Fruit fly (Drosophila melanogaster) S2 (cell line): Measurements from ENCODE around the gene CG13685.

Source experiments
- CG8478 ChIP-seq: fragments of >200 bp; optimal IDR thresholded peaks from 2 replicates; lab custom pipeline; 2018
- CTCF ChIP-seq, 2 experiments: fragments of >200 bp; optimal IDR thresholded peaks; 2 replicates each; lab custom pipeline; 2018

CG13685 gene

dm6 chr3L:7759835-7760780 is 13.0 kb downstream of the CG13685 start, which contains the start of gene Hn:
Gene Hn, plus strand, starts transcription at chr3L:7760453.
- TF ChIP-seq CTCF (optimal IDR thresholded peaks at IDR 0.05; lab: Kevin White, UChicago) (no peak), CG8478 (lab: Kevin White, UChicago) (no peak)

DNA sequence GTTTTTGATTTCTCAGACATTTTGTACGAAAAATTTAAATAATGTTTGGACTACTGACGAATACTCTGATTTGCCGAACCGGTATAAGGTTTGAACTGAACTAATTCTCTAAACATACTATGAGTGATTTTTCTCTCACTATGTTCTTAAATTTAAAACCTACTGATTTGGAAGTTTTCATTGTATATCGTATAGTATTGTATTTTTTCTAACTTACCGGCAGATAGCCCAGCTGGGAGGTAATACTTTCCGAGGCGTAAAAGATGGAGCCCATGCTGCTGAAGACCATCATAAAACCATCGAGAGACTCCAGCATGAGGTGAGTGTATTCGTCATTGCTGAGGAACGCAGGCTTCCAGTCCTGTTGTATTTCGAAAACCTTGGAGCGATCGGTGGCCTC is 21.1 kb downstream of the CG13685 start, which contains the start of gene CG32371:
CG32371 (minus strand) TSS at position 101 of the 400 bp plus-strand sequence.
- no peak for TF ChIP-seq CTCF (optimal IDR thresholded peaks at IDR 0.05; lab: Kevin White, UChicago)
- no peak for TF ChIP-seq CG8478 (lab: Kevin White, UChicago)

- TF ChIP-seq CG8478 (lab: Kevin White, UChicago) (no peak), CTCF (optimal IDR thresholded peaks at IDR 0.05; lab: Kevin White, UChicago) (no peak)
These were observed 25.1 kb downstream of the CG13685 start for dm6 chr3L:7772160-7772798.

- TF ChIP-seq CTCF (optimal IDR thresholded peaks at IDR 0.05; lab: Kevin White, UChicago) (no peak), CG8478 (lab: Kevin White, UChicago) (no peak)
These were observed 26.4 kb downstream of the CG13685 start for dm6 chr3L:7773529-7773928.

DNA sequence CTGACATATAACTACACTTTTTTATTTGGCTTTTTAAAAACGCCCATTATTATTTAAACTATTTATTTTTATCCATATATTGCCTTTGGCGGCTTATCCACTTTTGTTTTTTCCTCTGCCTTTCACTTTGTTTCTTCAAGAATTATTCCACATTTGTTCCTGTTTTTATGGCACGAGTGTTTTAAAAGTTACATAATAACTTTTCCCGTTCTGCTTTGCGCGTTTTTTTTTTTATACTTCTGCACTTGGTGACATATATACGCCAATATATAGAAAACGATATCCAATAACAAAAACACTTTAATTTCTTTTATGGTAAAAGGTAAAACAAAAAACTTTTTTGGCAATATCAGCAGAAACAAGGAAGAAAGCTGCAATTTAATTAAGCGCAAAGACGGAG is 27.6 kb downstream of the CG13685 start:
- no peak for TF ChIP-seq CTCF (optimal IDR thresholded peaks at IDR 0.05; lab: Kevin White, UChicago)
- TF ChIP-seq CG8478 (lab: Kevin White, UChicago), result no peak

DNA sequence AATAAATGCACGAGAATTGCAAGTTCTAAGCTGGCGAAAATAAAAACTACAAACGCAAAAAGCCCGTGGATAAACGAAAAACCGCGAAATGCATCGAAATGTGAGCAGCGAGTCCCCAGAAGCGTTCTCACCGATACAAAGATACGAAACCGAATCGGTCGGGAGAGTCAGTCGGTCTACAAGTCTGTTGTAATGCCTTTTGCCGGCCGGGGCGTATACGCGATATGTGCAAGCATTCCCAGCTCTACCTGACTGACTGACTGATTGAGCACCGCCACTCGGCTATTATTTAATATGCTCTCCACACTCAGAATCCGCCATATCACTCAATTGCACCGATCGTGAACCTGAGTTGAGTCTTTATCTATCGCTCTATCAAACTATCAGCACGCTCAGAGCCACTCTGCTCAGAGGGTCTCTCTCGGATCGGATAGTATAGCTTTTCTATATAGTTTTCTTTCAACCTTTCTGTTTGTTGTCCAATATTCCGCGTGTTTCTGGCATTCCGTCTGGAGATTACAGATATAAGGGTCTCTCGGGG is 28.3 kb downstream of the CG13685 start, which contains the start of gene Clk:
Clk (minus strand) TSS at position 239 of the 541 bp plus-strand sequence.
- TF ChIP-seq CG8478 (lab: Kevin White, UChicago) (no peak), CTCF (optimal IDR thresholded peaks at IDR 0.05; lab: Kevin White, UChicago) (no peak)

dm6 chr3L:7781353-7782050 is 34.4 kb downstream of the CG13685 start:
- TF ChIP-seq CTCF (optimal IDR thresholded peaks at IDR 0.05; lab: Kevin White, UChicago) (no peak), CG8478 (lab: Kevin White, UChicago) (no peak)

DNA sequence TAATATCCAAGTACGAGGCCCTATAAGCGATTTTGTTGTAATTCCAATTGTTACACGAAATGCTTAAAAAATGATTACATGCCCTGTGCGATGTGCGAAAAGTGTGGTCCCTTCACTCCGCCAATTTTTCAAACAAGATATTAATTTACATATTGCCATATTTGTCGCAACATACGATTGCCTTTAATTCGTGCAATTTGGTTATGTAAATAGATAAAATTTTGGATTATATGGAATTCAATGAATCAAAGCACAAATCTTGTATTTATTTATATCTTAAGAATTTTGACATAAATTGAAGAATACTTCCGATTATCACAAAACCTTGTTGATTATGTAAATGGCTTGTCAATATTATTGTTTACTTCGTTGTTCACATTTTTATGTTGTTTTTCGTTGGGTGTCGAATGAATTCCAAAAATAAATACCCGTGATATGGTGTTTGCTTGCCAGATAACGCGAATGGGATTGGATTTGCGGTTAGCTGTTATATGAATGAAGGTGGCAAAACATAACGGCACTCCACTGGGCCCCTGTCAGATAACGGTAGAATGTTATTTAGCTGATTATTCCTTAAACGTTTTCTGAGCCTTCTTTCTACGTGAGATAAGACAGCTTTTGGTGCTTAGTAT is 35.0 kb downstream of the CG13685 start:
- TF ChIP-seq CTCF (optimal IDR thresholded peaks at IDR 0.05; lab: Kevin White, UChicago) (no peak), CG8478 (lab: Kevin White, UChicago) (no peak)

DNA sequence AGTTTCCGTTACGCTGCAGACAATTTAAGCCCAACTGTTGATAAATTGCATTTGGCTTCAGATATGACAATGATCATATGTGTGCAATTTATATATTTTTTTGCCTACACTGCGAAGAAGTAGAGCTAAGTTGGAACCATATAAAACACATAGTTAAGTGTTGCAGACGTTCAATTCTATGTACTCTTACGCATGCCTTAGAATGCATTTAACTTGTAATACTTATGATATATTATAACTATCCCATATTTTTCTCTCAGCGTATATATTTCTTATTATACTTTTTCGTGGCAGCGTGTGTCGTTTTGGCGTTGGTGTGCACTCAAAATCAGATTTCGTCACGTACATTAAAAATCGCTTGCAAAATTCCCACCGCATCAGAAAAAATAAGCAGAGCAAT is 36.2 kb downstream of the CG13685 start:
- no peak for TF ChIP-seq CG8478 (lab: Kevin White, UChicago)
- no peak for TF ChIP-seq CTCF (optimal IDR thresholded peaks at IDR 0.05; lab: Kevin White, UChicago)

dm6 chr3L:7786263-7786662 is 39.1 kb downstream of the CG13685 start:
- TF ChIP-seq CTCF (optimal IDR thresholded peaks at IDR 0.05; lab: Kevin White, UChicago) (no peak), CG8478 (lab: Kevin White, UChicago) (no peak)

dm6 chr3L:7786989-7787388 is 39.8 kb downstream of the CG13685 start:
- TF ChIP-seq CG8478 (lab: Kevin White, UChicago) (no peak), CTCF (optimal IDR thresholded peaks at IDR 0.05; lab: Kevin White, UChicago) (no peak)

- TF ChIP-seq CTCF (optimal IDR thresholded peaks at IDR 0.05; lab: Kevin White, UChicago) (no peak), CG8478 (lab: Kevin White, UChicago) (no peak)
These were observed 40.8 kb downstream of the CG13685 start for dm6 chr3L:7787788-7788406.

DNA sequence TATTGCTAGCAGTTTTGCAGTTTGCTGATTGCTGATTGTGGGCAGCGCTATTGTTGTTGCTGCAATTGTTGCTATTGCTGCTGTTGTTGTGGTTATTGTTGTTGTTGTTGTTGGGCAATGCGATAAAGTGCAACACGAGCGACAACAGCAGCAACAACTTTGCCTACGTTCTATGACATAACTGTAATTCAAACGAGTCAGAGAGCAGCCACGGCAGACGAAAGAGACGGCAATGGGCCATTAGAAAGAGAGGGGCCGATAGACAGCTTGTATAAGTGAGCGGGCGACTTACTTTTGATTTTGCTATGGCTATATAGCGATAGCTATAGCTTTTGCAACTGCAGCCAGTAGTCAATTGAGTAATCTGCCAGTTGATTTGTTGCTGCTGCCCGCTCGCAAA is 43.1 kb downstream of the CG13685 start:
- TF ChIP-seq CTCF (optimal IDR thresholded peaks at IDR 0.05; lab: Kevin White, UChicago) (no peak), CG8478 (lab: Kevin White, UChicago) (no peak)
